Fruit fly (Drosophila melanogaster): ENCODE data around the gene CG7488.

The CG7488 gene

DNA sequence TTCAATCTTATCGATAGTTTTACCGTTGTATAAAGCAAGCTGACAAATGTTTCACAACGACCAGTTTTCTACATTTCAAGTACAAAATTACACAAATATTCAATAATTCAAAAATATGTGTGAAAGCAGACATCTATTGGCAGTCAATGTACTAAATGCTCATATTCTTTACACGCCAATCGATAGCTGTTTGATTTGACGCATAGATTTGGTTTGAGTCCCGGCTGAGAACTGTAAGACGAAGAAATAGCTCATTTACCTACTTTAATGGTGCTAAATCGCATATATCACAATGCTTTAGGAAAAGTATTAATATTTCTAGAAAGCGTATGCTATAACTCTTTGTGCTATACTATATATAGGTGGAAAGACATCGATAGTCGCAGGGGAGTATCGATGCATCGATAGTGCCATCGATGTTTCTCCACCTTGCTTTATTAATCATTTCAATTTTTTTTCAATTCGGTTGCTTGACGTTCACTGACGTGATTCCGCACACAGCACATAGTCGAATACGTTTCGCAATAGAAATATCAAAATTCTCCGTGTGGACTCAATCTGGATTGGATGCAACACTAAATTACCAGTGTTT, 14.7 kb upstream of the CG7488 start, which contains the start of gene Paip2 (continued):
- TF ChIP-seq danr (GFP tag; IDR thresholded peaks at IDR 0.05) (no peak), rib (GFP tag; IDR thresholded peaks at IDR 0.05) (no peak), YL-1 (GFP tag; optimal IDR thresholded peaks at IDR 0.05) (peak; percentile 73), sob (GFP tag; IDR thresholded peaks at IDR 0.05) (no peak), CG10321 (GFP tag; IDR thresholded peaks at IDR 0.05) (no peak), gfzf (GFP tag; optimal IDR thresholded peaks at IDR 0.05) (peak; percentile 53), gem (tag; optimal IDR thresholded peaks at IDR 0.05) (peak; percentile 25), Opbp (GFP tag; IDR thresholded peaks at IDR 0.05; ENCODE audit: partially characterized antibody) (peak; percentile 96), tap (tag; optimal IDR thresholded peaks at IDR 0.05) (no peak), oc (tag; optimal IDR thresholded peaks at IDR 0.05) (no peak), CG13287 (GFP tag; IDR thresholded peaks at IDR 0.05; ENCODE audit: partially characterized antibody) (peak; percentile 98), fd3F (GFP tag; optimal IDR thresholded peaks at IDR 0.05) (no peak), ham (GFP tag; IDR thresholded peaks at IDR 0.05) (no peak), Ssrp (tag; optimal IDR thresholded peaks at IDR 0.05) (no peak), sr (GFP tag; IDR thresholded peaks at IDR 0.05) (no peak), CG15073 (GFP tag; optimal IDR thresholded peaks at IDR 0.05) (no peak), CG13894 (tag; optimal IDR thresholded peaks at IDR 0.05) (peak; percentile 21), Asciz (GFP tag; optimal IDR thresholded peaks at IDR 0.05) (no peak), CG3995 (GFP tag; optimal IDR thresholded peaks at IDR 0.05) (peak; percentile 4), Xbp1 (GFP tag; optimal IDR thresholded peaks at IDR 0.05) (no peak), CG16815 (GFP tag; optimal IDR thresholded peaks at IDR 0.05) (no peak), CG17186 (GFP tag; optimal IDR thresholded peaks at IDR 0.05) (peak; percentile 67), Med (GFP tag) (peak; percentile 90), CG10274 (GFP tag; optimal IDR thresholded peaks at IDR 0.05) (no peak), Tbp (GFP tag; optimal IDR thresholded peaks at IDR 0.05) (no peak), CG2199 (GFP tag; IDR thresholded peaks at IDR 0.05) (peak; percentile 65; the same call in 1 of the 3 replicates), CG11504 (tag; optimal IDR thresholded peaks at IDR 0.05) (peak; percentile 49), zf30C (GFP tag; optimal IDR thresholded peaks at IDR 0.05) (no peak), CG17612 (GFP tag; IDR thresholded peaks at IDR 0.05) (no peak), ftz-f1 (GFP tag; optimal IDR thresholded peaks at IDR 0.05) (no peak), hkb (optimal IDR thresholded peaks at IDR 0.05) (no peak), hkb (GFP tag; IDR thresholded peaks at IDR 0.05) (0 out of 2 replicates have a peak, but pooled peaks have one; percentile 25), nom (GFP tag; optimal IDR thresholded peaks at IDR 0.05) (no peak), sim (GFP tag; IDR thresholded peaks at IDR 0.05) (no peak), chn (GFP tag; optimal IDR thresholded peaks at IDR 0.05) (no peak)

- TF ChIP-seq Dip2 (GFP tag; IDR thresholded peaks at IDR 0.05) (no peak), ken (GFP tag; IDR thresholded peaks at IDR 0.05) (peak; percentile 30; the same call in 1 of the 3 replicates), cwo (GFP tag; optimal IDR thresholded peaks at IDR 0.05) (peak; percentile 68), stwl (tag; optimal IDR thresholded peaks at IDR 0.05) (no peak), H2.0 (GFP tag; IDR thresholded peaks at IDR 0.05) (peak; percentile 57; the same call in 1 of the 2 replicates), CG4360 (GFP tag; IDR thresholded peaks at IDR 0.05) (peak; percentile 67), CG13296 (GFP tag; optimal IDR thresholded peaks at IDR 0.05) (peak; percentile 51), Pdp1 (GFP tag; optimal IDR thresholded peaks at IDR 0.05) (peak; percentile 38 to 44), CG12236 (GFP tag; optimal IDR thresholded peaks at IDR 0.05) (no peak), bab2 (GFP tag; optimal IDR thresholded peaks at IDR 0.05) (peak; percentile 45), sim (GFP tag; IDR thresholded peaks at IDR 0.05) (peak; percentile 53), CG6683 (GFP tag; optimal IDR thresholded peaks at IDR 0.05) (no peak), Lhr (GFP tag; optimal IDR thresholded peaks at IDR 0.05) (no peak), CG32767 (GFP tag; IDR thresholded peaks at IDR 0.05) (no peak), lov (optimal IDR thresholded peaks at IDR 0.05) (no peak), lov (GFP tag; IDR thresholded peaks at IDR 0.05) (0 out of 3 replicates have a peak, but pooled peaks have one; percentile 7)
These were observed 13.9 kb upstream of the CG7488 start for dm6 chr3R:12981334-12982166.

All from whole organism, embryonic.